Worm (Caenorhabditis elegans): ENCODE results near the gene gpa-3.

- no peak for TF ChIP-seq snpc-4 (tag; optimal IDR thresholded peaks at IDR 0.05)
- no peak for TF ChIP-seq unc-62 (GFP tag; optimal IDR thresholded peaks at IDR 0.05)
- TF ChIP-seq egl-27 (tag; optimal IDR thresholded peaks at IDR 0.05): no peak
- no peak for TF ChIP-seq nhr-11 (tag; optimal IDR thresholded peaks at IDR 0.05)
- TF ChIP-seq skn-1 (tag; optimal IDR thresholded peaks at IDR 0.05): no peak
- no peak for TF ChIP-seq sem-4 (tag; optimal IDR thresholded peaks at IDR 0.05)
- TF ChIP-seq lin-39 (tag; optimal IDR thresholded peaks at IDR 0.05): no peak
- no peak for TF ChIP-seq nhr-77 (tag; optimal IDR thresholded peaks at IDR 0.05)
- TF ChIP-seq lin-11 (tag; optimal IDR thresholded peaks at IDR 0.05): no peak
- TF ChIP-seq ZK546.5 (tag; optimal IDR thresholded peaks at IDR 0.05): no peak
Measured at ce11 chrV:9376417-9376816, 16.8 kb upstream of the gpa-3 start, which contains the start of gene E02C12.19.

Data from whole organism, L2 larva.